Fruit fly (Drosophila melanogaster) whole organism, embryonic: ENCODE measurements around the gene Rad60.

Experiments
- Ada2b ChIP-seq: fragments of 200-800 bp; sonication (Bioruptor generic); IDR thresholded peaks from 2 replicates; pipeline ENCODE4 v1.3.6; 2022; ENCODE audit warnings: missing biosample characterization, missing genetic modification characterization
- Adf1 ChIP-seq: fragments of 200-800 bp; sonication (Bioruptor generic); IDR thresholded peaks from 2 replicates; pipeline ENCODE4 v1.3.6; 2022; ENCODE audit warnings: missing biosample characterization, missing genetic modification characterization
- CG10274 ChIP-seq: fragments of 200-800 bp; sonication (Bioruptor generic); optimal IDR thresholded peaks from 3 replicates; lab custom pipeline; 2017; ENCODE audit warnings: missing biosample characterization, mild to moderate bottlenecking, missing genetic modification characterization
- CG11723 ChIP-seq: fragments of 200-800 bp; sonication (Bioruptor generic); optimal IDR thresholded peaks from 2 replicates; lab custom pipeline; 2017; ENCODE audit warnings: missing biosample characterization, mild to moderate bottlenecking, missing genetic modification characterization
- CG15269 ChIP-seq: fragments of 200-800 bp; sonication (Bioruptor generic); optimal IDR thresholded peaks from 2 replicates; lab custom pipeline; 2018; ENCODE audit warnings: missing biosample characterization, mild to moderate bottlenecking, missing genetic modification characterization, moderate library complexity
- CG1603 ChIP-seq: fragments of 200-800 bp; sonication (Bioruptor generic); optimal IDR thresholded peaks from 2 replicates; lab custom pipeline; 2019; ENCODE audit warnings: missing biosample characterization, mild to moderate bottlenecking, missing genetic modification characterization, moderate library complexity
- CG17385 ChIP-seq: fragments of 200-800 bp; sonication (Bioruptor generic); optimal IDR thresholded peaks from 3 replicates; lab custom pipeline; 2018; ENCODE audit warnings: missing biosample characterization, mild to moderate bottlenecking, missing genetic modification characterization
- CG17612 ChIP-seq: fragments of 200-800 bp; sonication (Bioruptor generic); IDR thresholded peaks from 2 replicates; pipeline ENCODE4 v1.3.6; 2022; ENCODE audit warnings: missing biosample characterization, missing genetic modification characterization
- CG1792 ChIP-seq: fragments of 200-800 bp; sonication (Bioruptor generic); optimal IDR thresholded peaks from 2 replicates; lab custom pipeline; 2016; ENCODE audit warnings: missing biosample characterization, missing genetic modification characterization
- CG18476 ChIP-seq: fragments of 200-800 bp; sonication (Bioruptor generic); optimal IDR thresholded peaks from 2 replicates; lab custom pipeline; 2016; ENCODE audit warnings: missing biosample characterization, mild to moderate bottlenecking, missing genetic modification characterization
- CG18599 ChIP-seq: fragments of 200-800 bp; sonication (Bioruptor generic); optimal IDR thresholded peaks from 3 replicates; lab custom pipeline; 2017; ENCODE audit warnings: missing biosample characterization, missing genetic modification characterization, mild to moderate bottlenecking, moderate library complexity, missing genetic modification reagents
- CG18764 ChIP-seq: fragments of 200-800 bp; sonication (Bioruptor generic); optimal IDR thresholded peaks from 3 replicates; lab custom pipeline; 2016; ENCODE audit warnings: missing biosample characterization, missing genetic modification characterization
- CG2116 ChIP-seq: fragments of 200-800 bp; sonication (Bioruptor generic); optimal IDR thresholded peaks from 3 replicates; lab custom pipeline; 2018; ENCODE audit warnings: missing biosample characterization, mild to moderate bottlenecking, missing genetic modification characterization
- CG2120 ChIP-seq: fragments of 200-800 bp; sonication (Bioruptor generic); optimal IDR thresholded peaks from 3 replicates; lab custom pipeline; 2016; ENCODE audit warnings: missing biosample characterization, missing genetic modification characterization
- CG2712 ChIP-seq: fragments of 200-800 bp; optimal IDR thresholded peaks from 3 replicates; lab custom pipeline; 2019; ENCODE audit warnings: missing biosample characterization, mild to moderate bottlenecking, missing genetic modification characterization, moderate library complexity
- CG32772 ChIP-seq: fragments of 200-800 bp; sonication (Bioruptor generic); IDR thresholded peaks from 2 replicates; pipeline ENCODE4 v1.3.6; 2022; ENCODE audit warnings: missing biosample characterization, missing genetic modification characterization
- CG3281 ChIP-seq: fragments of 200-800 bp; sonication (Bioruptor generic); optimal IDR thresholded peaks from 3 replicates; lab custom pipeline; 2017; ENCODE audit warnings: missing biosample characterization, mild to moderate bottlenecking, missing genetic modification characterization
- CG3407 ChIP-seq: fragments of 200-800 bp; sonication (Bioruptor generic); optimal IDR thresholded peaks from 2 replicates; lab custom pipeline; 2018; ENCODE audit warnings: missing biosample characterization, mild to moderate bottlenecking, missing genetic modification characterization
- CG3847 ChIP-seq: fragments of 200-800 bp; sonication (Bioruptor generic); IDR thresholded peaks from 2 replicates; pipeline ENCODE4 v1.3.6; 2022; ENCODE audit warnings: missing biosample characterization, missing genetic modification characterization
- CG4328 ChIP-seq: fragments of 200-800 bp; sonication (Bioruptor generic); optimal IDR thresholded peaks from 3 replicates; lab custom pipeline; 2017; ENCODE audit warnings: missing biosample characterization, missing genetic modification reagents, missing genetic modification characterization
- CG6683 ChIP-seq: fragments of 200-800 bp; sonication (Bioruptor generic); optimal IDR thresholded peaks from 2 replicates; lab custom pipeline; 2017; ENCODE audit warnings: missing biosample characterization, mild to moderate bottlenecking, missing genetic modification characterization, missing genetic modification reagents
- CG8388 ChIP-seq: fragments of 200-800 bp; sonication (Bioruptor generic); optimal IDR thresholded peaks from 2 replicates; lab custom pipeline; 2019; ENCODE audit warnings: missing biosample characterization, mild to moderate bottlenecking, missing genetic modification characterization, moderate library complexity
- Dref ChIP-seq: fragments of 200-800 bp; sonication (Bioruptor generic); IDR thresholded peaks from 2 replicates; pipeline ENCODE4 v1.3.6; 2022; ENCODE audit warnings: missing biosample characterization, missing genetic modification characterization
- Gug ChIP-seq: fragments of 200-800 bp; sonication (Bioruptor generic); IDR thresholded peaks from 4 replicates; pipeline ENCODE4 v1.3.6; 2022; ENCODE audit warnings: missing biosample characterization, missing genetic modification characterization
- HLH4C ChIP-seq: fragments of 200-800 bp; sonication (Bioruptor generic); IDR thresholded peaks from 3 replicates; pipeline ENCODE4 v1.3.6; 2022; ENCODE audit warnings: missing biosample characterization, missing genetic modification characterization; ENCODE audit not compliant: partially characterized antibody
- Hey ChIP-seq: fragments of 200-800 bp; sonication (Bioruptor generic); optimal IDR thresholded peaks from 3 replicates; lab custom pipeline; 2018; ENCODE audit warnings: missing biosample characterization, mild to moderate bottlenecking, missing genetic modification characterization
- Hsf ChIP-seq: fragments of 200-800 bp; sonication (Bioruptor generic); optimal IDR thresholded peaks from 3 replicates; lab custom pipeline; 2016; ENCODE audit warnings: missing biosample characterization, missing genetic modification characterization
- Ptx1 ChIP-seq: fragments of 200-800 bp; sonication (Bioruptor generic); IDR thresholded peaks from 2 replicates; pipeline ENCODE4 v1.3.6; 2022; ENCODE audit warnings: missing biosample characterization, missing genetic modification characterization
- Ssrp ChIP-seq: fragments of 200-800 bp; sonication (Bioruptor generic); optimal IDR thresholded peaks from 2 replicates; lab custom pipeline; 2018; ENCODE audit warnings: missing biosample characterization, mild to moderate bottlenecking, missing genetic modification characterization, moderate library complexity
- crol ChIP-seq: fragments of 200-800 bp; sonication (Bioruptor generic); IDR thresholded peaks from 2 replicates; pipeline ENCODE4 v1.3.6; 2022; ENCODE audit warnings: missing biosample characterization, missing genetic modification characterization
- da ChIP-seq: fragments of 200-800 bp; sonication (Bioruptor generic); optimal IDR thresholded peaks from 2 replicates; lab custom pipeline; 2016; ENCODE audit warnings: missing biosample characterization, missing genetic modification characterization
- grau ChIP-seq: fragments of 200-800 bp; optimal IDR thresholded peaks from 3 replicates; lab custom pipeline; 2019; ENCODE audit warnings: missing biosample characterization, mild to moderate bottlenecking, missing genetic modification characterization, moderate library complexity
- her ChIP-seq: fragments of 200-800 bp; sonication (Bioruptor generic); optimal IDR thresholded peaks from 2 replicates; lab custom pipeline; 2016; ENCODE audit warnings: missing biosample characterization, missing genetic modification characterization
- inv ChIP-seq: fragments of 200-800 bp; sonication (Bioruptor generic); IDR thresholded peaks from 2 replicates; pipeline ENCODE4 v1.3.6; 2022; ENCODE audit warnings: missing biosample characterization, missing genetic modification characterization; ENCODE audit not compliant: partially characterized antibody
- jing ChIP-seq: fragments of 200-800 bp; sonication (Bioruptor generic); optimal IDR thresholded peaks from 2 replicates; lab custom pipeline; 2018; ENCODE audit warnings: missing biosample characterization, mild to moderate bottlenecking, missing genetic modification characterization
- klu ChIP-seq: fragments of 200-800 bp; sonication (Bioruptor generic); IDR thresholded peaks from 2 replicates; pipeline ENCODE4 v1.3.6; 2022; ENCODE audit warnings: missing biosample characterization, missing genetic modification characterization
- lov ChIP-seq, 2 experiments: fragments of 200-800 bp in 1 of 2; fragments of >200 bp in 1 of 2; sonication (Bioruptor generic) in 1 of 2; IDR thresholded peaks in 1 of 2; optimal IDR thresholded peaks in 1 of 2; 2 replicates in 1 of 2; 3 replicates in 1 of 2; pipeline versions ENCODE4 v1.3.6 to Lab custom; 2017 to 2022; ENCODE audit warnings: missing biosample characterization in 1 of 2, missing genetic modification characterization in 1 of 2
- mld ChIP-seq: fragments of 200-800 bp; sonication (Bioruptor generic); IDR thresholded peaks from 3 replicates; pipeline ENCODE4 v1.3.6; 2022; ENCODE audit warnings: missing biosample characterization, missing genetic modification characterization; ENCODE audit not compliant: partially characterized antibody
- nau ChIP-seq: fragments of 200-800 bp; sonication (Bioruptor generic); optimal IDR thresholded peaks from 3 replicates; lab custom pipeline; 2017; ENCODE audit warnings: missing biosample characterization, mild to moderate bottlenecking, missing genetic modification characterization, missing genetic modification reagents
- otp ChIP-seq: fragments of 200-800 bp; sonication (Bioruptor generic); IDR thresholded peaks from 3 replicates; pipeline ENCODE4, ENCODE4 v1.3.6; 2022; ENCODE audit warnings: missing biosample characterization, missing genetic modification characterization
- pfk ChIP-seq: fragments of 200-800 bp; sonication (Bioruptor generic); optimal IDR thresholded peaks from 2 replicates; lab custom pipeline; 2018; ENCODE audit warnings: missing biosample characterization, mild to moderate bottlenecking, missing genetic modification characterization, moderate library complexity
- prd ChIP-seq, 3 experiments: fragments of >200 bp in 2 of 3; fragments of 200-800 bp in 1 of 3; sonication (Bioruptor generic) in 1 of 3; optimal IDR thresholded peaks in 2 of 3; IDR thresholded peaks in 1 of 3; 2 replicates in 2 of 3; 3 replicates in 1 of 3; pipeline versions ENCODE4 v1.3.6 to Lab custom; 2017 to 2022; ENCODE audit warnings: missing biosample characterization in 1 of 3, missing genetic modification characterization in 1 of 3
- ranshi ChIP-seq: fragments of 200-800 bp; sonication (Bioruptor generic); IDR thresholded peaks from 2 replicates; pipeline ENCODE4 v1.3.6; 2022; ENCODE audit warnings: missing biosample characterization, missing genetic modification characterization
- sens-2 ChIP-seq: fragments of 200-800 bp; sonication (Bioruptor generic); IDR thresholded peaks from 2 replicates; pipeline ENCODE4 v1.3.6; 2022; ENCODE audit warnings: missing biosample characterization, missing genetic modification characterization
- slbo ChIP-seq: fragments of 200-800 bp; sonication (Bioruptor generic); IDR thresholded peaks from 2 replicates; pipeline ENCODE4 v1.3.6; 2022; ENCODE audit warnings: missing biosample characterization, missing genetic modification characterization
- slou ChIP-seq: fragments of 200-800 bp; sonication (Bioruptor generic); optimal IDR thresholded peaks from 3 replicates; lab custom pipeline; 2016; ENCODE audit warnings: missing biosample characterization, missing genetic modification characterization
- slp2 ChIP-seq: fragments of 200-800 bp; sonication (Bioruptor generic); optimal IDR thresholded peaks from 2 replicates; lab custom pipeline; 2016; ENCODE audit warnings: missing biosample characterization, missing genetic modification characterization
- twi ChIP-seq: fragments of 200-800 bp; optimal IDR thresholded peaks from 2 replicates; lab custom pipeline; 2019; ENCODE audit warnings: missing biosample characterization, mild to moderate bottlenecking, missing genetic modification characterization, moderate library complexity
- tx ChIP-seq: fragments of 200-800 bp; sonication (Bioruptor generic); optimal IDR thresholded peaks from 2 replicates; lab custom pipeline; 2016; ENCODE audit warnings: missing biosample characterization, missing genetic modification characterization
- wor ChIP-seq: fragments of 200-800 bp; sonication (Bioruptor generic); IDR thresholded peaks from 2 replicates; pipeline ENCODE4 v1.3.6; 2022; ENCODE audit warnings: missing biosample characterization, missing genetic modification characterization

Rad60 gene

DNA sequence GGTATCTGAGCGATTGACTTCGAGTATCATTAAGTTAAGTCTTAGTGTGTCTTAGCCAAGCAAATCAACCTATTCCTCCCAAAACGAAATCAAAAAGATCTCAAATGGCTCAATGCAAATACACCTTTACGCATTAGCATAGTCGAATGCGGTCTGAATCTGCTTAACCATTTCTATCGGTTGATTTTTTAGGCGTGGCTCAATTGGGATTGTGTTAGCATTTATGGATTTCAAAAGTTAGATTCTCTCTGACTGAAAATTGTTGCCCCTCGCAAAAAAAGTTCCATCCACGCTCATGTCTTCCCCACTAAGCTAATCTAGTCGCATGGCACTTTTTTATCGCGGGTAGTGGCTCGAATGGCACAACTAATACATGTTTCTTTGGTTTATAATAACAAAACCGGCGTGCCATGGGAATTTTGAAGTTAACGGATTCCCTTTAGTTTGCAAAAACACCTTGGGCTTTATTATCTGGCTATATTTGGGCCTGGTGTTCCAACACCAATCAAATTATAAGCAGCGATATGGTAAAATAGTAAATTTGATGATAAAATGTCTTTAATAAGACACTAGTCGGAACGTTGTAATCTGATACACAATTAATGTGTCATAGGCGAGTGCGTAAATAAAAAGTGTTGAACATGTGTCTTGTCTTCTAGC, 22.5 kb downstream of the Rad60 start (continued):
- TF ChIP-seq mld (GFP tag; lab: Robert Waterston, UW) (no peak), Ssrp (tag; lab: Kevin White, UChicago) (no peak), CG10274 (GFP tag; lab: Kevin White, UChicago) (no peak), jing (GFP tag; lab: Kevin White, UChicago) (no peak), klu (GFP tag; lab: Robert Waterston, UW) (no peak), CG18599 (peak; percentile 74), CG3281 (GFP tag; lab: Kevin White, UChicago) (peak; percentile 57), slp2 (GFP tag; lab: Kevin White, UChicago) (no peak), CG18764 (GFP tag; lab: Kevin White, UChicago) (no peak), CG3847 (peak; percentile 40; the same call in 1 of the 2 replicates), Ada2b (GFP tag; lab: Robert Waterston, UW) (no peak), Gug (GFP tag; lab: Robert Waterston, UW) (peak; percentile 39; the same call in 1 of the 4 replicates), Ptx1 (GFP tag; lab: Robert Waterston, UW) (no peak), CG2712 (tag; lab: Kevin White, UChicago) (no peak), crol (GFP tag; lab: Robert Waterston, UW) (no peak), CG2120 (GFP tag; lab: Kevin White, UChicago) (peak; percentile 81), twi (no peak), CG1792 (GFP tag; lab: Kevin White, UChicago) (no peak), her (GFP tag; lab: Kevin White, UChicago) (peak; percentile 42), Dref (GFP tag; lab: Robert Waterston, UW) (no peak), Hsf (GFP tag; lab: Kevin White, UChicago) (no peak), CG2116 (GFP tag; lab: Kevin White, UChicago) (no peak), pfk (no peak), grau (no peak), CG8388 (GFP tag; lab: Kevin White, UChicago) (no peak), slou (GFP tag; lab: Kevin White, UChicago) (no peak), da (no peak), wor (GFP tag; lab: Robert Waterston, UW) (no peak), Adf1 (GFP tag; lab: Robert Waterston, UW) (peak; percentile 27; the same call in 1 of the 2 replicates), HLH4C (no peak)

- TF ChIP-seq CG3407 (GFP tag; lab: Kevin White, UChicago) (no peak), CG15269 (tag; lab: Kevin White, UChicago) (no peak), CG18476 (GFP tag; lab: Kevin White, UChicago) (no peak), CG17612 (GFP tag; lab: Robert Waterston, UW) (no peak), sens-2 (GFP tag; lab: Robert Waterston, UW) (no peak), CG11723 (GFP tag; lab: Kevin White, UChicago) (no peak), Hey (tag; lab: Kevin White, UChicago) (peak; percentile 2), otp (no peak), CG6683 (GFP tag; lab: Kevin White, UChicago) (peak; percentile 15), CG17385 (GFP tag; lab: Kevin White, UChicago) (peak; percentile 42), tx (no peak), CG1603 (tag; lab: Kevin White, UChicago) (no peak), ranshi (peak; percentile 23; the same call in 1 of the 2 replicates), prd (optimal IDR thresholded peaks at IDR 0.05; lab: Kevin White, UChicago) (no peak), prd (GFP tag; IDR thresholded peaks at IDR 0.05; lab: Robert Waterston, UW) (no peak), lov (optimal IDR thresholded peaks at IDR 0.05; lab: Kevin White, UChicago) (no peak), lov (GFP tag; IDR thresholded peaks at IDR 0.05; lab: Robert Waterston, UW) (no peak), CG4328 (GFP tag; lab: Kevin White, UChicago) (peak; percentile 4), nau (GFP tag; lab: Kevin White, UChicago) (peak; percentile 55), inv (GFP tag; lab: Robert Waterston, UW) (no peak), CG32772 (GFP tag; lab: Robert Waterston, UW) (no peak), slbo (GFP tag; lab: Robert Waterston, UW) (peak; percentile 27; the same call in 1 of the 2 replicates)
Measured at dm6 chr3R:23226521-23227039, 24.7 kb downstream of the Rad60 start, which contains the start of gene cnc. cnc (minus strand) TSS chr3R:23226711.
